Worm (Caenorhabditis elegans) whole organism, L4 larva: ENCODE measurements around the gene daf-11.

Experiments
- R02D3.7 ChIP-seq: fragments of 150-350 bp; sonication (generic microtip); optimal IDR thresholded peaks from 3 replicates; lab custom pipeline; 2014; ENCODE audit warnings: missing biosample characterization, missing genetic modification characterization
- attf-4 ChIP-seq: sonication (generic microtip); optimal IDR thresholded peaks from 3 replicates; lab custom pipeline; 2017; ENCODE audit warnings: missing biosample characterization, missing genetic modification characterization
- lin-1 ChIP-seq: fragments of 200-800 bp; sonication (Bioruptor generic); IDR thresholded peaks from 2 replicates; pipeline ENCODE4 v1.3.6; 2022; ENCODE audit warnings: missing genetic modification reagents, missing genetic modification characterization, missing compliant biosample characterization
- lin-13 ChIP-seq: fragments of 150-350 bp; optimal IDR thresholded peaks from 2 replicates; lab custom pipeline; 2014; ENCODE audit warnings: missing biosample characterization, missing genetic modification reagents, missing genetic modification characterization
- lir-3 ChIP-seq: sonication (generic microtip); optimal IDR thresholded peaks from 2 replicates; lab custom pipeline; 2016; ENCODE audit warnings: mild to moderate bottlenecking, missing genetic modification characterization, missing compliant biosample characterization
- mdl-1 ChIP-seq, 2 experiments: fragments of 150-350 bp in 1 of 2; sonication (generic microtip) in 1 of 2; optimal IDR thresholded peaks; 2 replicates each; lab custom pipeline; 2014 to 2017; ENCODE audit warnings: missing biosample characterization in 2 of 2, missing genetic modification characterization in 2 of 2
- nhr-102 ChIP-seq: sonication (generic microtip); optimal IDR thresholded peaks from 2 replicates; lab custom pipeline; 2016; ENCODE audit warnings: mild to moderate bottlenecking, missing genetic modification characterization, moderate library complexity, missing compliant biosample characterization
- nhr-6 ChIP-seq: fragments of 150-350 bp; optimal IDR thresholded peaks from 2 replicates; lab custom pipeline; 2014; ENCODE audit warnings: missing biosample characterization, missing genetic modification characterization
- vab-7 ChIP-seq: fragments of 200-800 bp; sonication (Bioruptor generic); IDR thresholded peaks from 2 replicates; pipeline ENCODE4 v1.3.6; 2022; ENCODE audit warnings: missing genetic modification reagents, missing genetic modification characterization, missing compliant biosample characterization
- ztf-11 ChIP-seq: fragments of 150-350 bp; optimal IDR thresholded peaks from 2 replicates; lab custom pipeline; 2014; ENCODE audit warnings: missing biosample characterization, missing genetic modification characterization
- ztf-7 ChIP-seq: fragments of 150-350 bp; optimal IDR thresholded peaks from 2 replicates; lab custom pipeline; 2014; ENCODE audit warnings: missing biosample characterization, missing genetic modification characterization

DNA sequence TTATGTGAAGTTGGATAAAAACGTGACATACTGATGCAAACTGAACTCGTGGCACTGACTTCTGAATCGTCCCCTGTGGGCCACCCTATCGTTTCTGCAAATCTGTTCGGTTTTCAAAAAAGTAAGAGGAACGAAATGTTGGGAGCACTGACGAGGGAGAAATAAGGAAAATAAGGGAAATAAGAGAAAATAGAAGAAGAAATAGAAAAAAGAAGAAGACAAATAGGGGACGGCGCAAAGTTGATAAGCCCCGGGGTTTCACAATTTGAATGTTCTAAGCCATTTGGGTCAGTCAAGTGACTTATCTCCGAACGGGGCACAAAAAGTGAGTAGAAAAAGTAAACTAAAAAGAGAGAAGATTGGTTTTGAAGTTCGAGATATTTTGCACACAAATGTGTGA, 30.3 kb downstream of the daf-11 start, which contains the start of gene W05E10.5:
- TF ChIP-seq R02D3.7, result no peak
- no peak for TF ChIP-seq mdl-1 (tag; optimal IDR thresholded peaks at IDR 0.05; lab: Kevin White, UChicago)
- TF ChIP-seq ztf-7, result no peak
- no peak for TF ChIP-seq vab-7 (GFP tag; lab: Robert Waterston, UW)
- no peak for TF ChIP-seq lin-1 (GFP tag; lab: Robert Waterston, UW)
- TF ChIP-seq nhr-102, result no peak
- TF ChIP-seq ztf-11 (tag; lab: Kevin White, UChicago), result no peak
- TF ChIP-seq lin-13, result no peak
- no peak for TF ChIP-seq lir-3 (tag; lab: Kevin White, UChicago)
- TF ChIP-seq attf-4, result no peak
- TF ChIP-seq nhr-6, result no peak
